Fruit fly (Drosophila melanogaster): ENCODE data around the gene CG46521.
"Not testable (repeated sequence)": the region's sequence is repeated elsewhere in the genome, so short reads cannot be mapped to it uniquely, and the experiment has no call there.

The CG46521 gene

dm6 chrX:22241272-22241671 is at the start of gene CG46521:
TSS of gene CG46521 (plus strand) at chrX:22241572.
- not testable (repeated sequence) for TF ChIP-seq tap (tag; optimal IDR thresholded peaks at IDR 0.05); CG12744 (GFP tag; optimal IDR thresholded peaks at IDR 0.05); wek (GFP tag; optimal IDR thresholded peaks at IDR 0.05)

dm6 chrX:22191973-22192372 is 49.4 kb upstream of the CG46521 start, which contains the start of gene CG46513:
TSS of gene CG46513 (plus strand) at chrX:22192273.
- TF ChIP-seq yki (optimal IDR thresholded peaks at IDR 0.05); mirr (GFP tag; optimal IDR thresholded peaks at IDR 0.05); sd (tag; optimal IDR thresholded peaks at IDR 0.05): not testable (repeated sequence)

- TF ChIP-seq CG12104 (GFP tag; optimal IDR thresholded peaks at IDR 0.05); CG8765 (GFP tag; IDR thresholded peaks at IDR 0.05); sob (GFP tag; IDR thresholded peaks at IDR 0.05): not testable (repeated sequence)
Observed at dm6 chrX:22196874-22197273, 44.5 kb upstream of the CG46521 start, which contains the start of gene CG46514. TSS of gene CG46514 (plus strand) at chrX:22197174.

dm6 chrX:22201883-22202282 is 39.5 kb upstream of the CG46521 start, which contains the start of gene CG46515:
TSS of gene CG46515 (plus strand) at chrX:22202183.
- TF ChIP-seq inv (GFP tag; IDR thresholded peaks at IDR 0.05; ENCODE audit: partially characterized antibody); CG7372 (GFP tag; IDR thresholded peaks at IDR 0.05); lmd (GFP tag; IDR thresholded peaks at IDR 0.05): not testable (repeated sequence)

dm6 chrX:22212028-22212427 is 29.3 kb upstream of the CG46521 start, which contains the start of gene CG46516:
TSS of gene CG46516 (plus strand) at chrX:22212328.
- not testable (repeated sequence) for TF ChIP-seq Side (GFP tag; optimal IDR thresholded peaks at IDR 0.05); Hr39 (optimal IDR thresholded peaks at IDR 0.05); kay (GFP tag; optimal IDR thresholded peaks at IDR 0.05)

- TF ChIP-seq peb (GFP tag; IDR thresholded peaks at IDR 0.05); CG31224 (GFP tag; IDR thresholded peaks at IDR 0.05); CG11560 (tag; IDR thresholded peaks at IDR 0.05): not testable (repeated sequence)
Observed at dm6 chrX:22217079-22217478, 24.3 kb upstream of the CG46521 start, which contains the start of gene CG46517. TSS of gene CG46517 (plus strand) at chrX:22217379.

- TF ChIP-seq CG16863 (GFP tag; optimal IDR thresholded peaks at IDR 0.05); E2f2 (GFP tag; IDR thresholded peaks at IDR 0.05); vvl (GFP tag; IDR thresholded peaks at IDR 0.05): not testable (repeated sequence)
Observed at dm6 chrX:22226273-22226672, 15.1 kb upstream of the CG46521 start, which contains the start of gene CG46518. TSS of gene CG46518 (plus strand) at chrX:22226573.

- not testable (repeated sequence) for TF ChIP-seq CG17829 (tag; optimal IDR thresholded peaks at IDR 0.05); crc (GFP tag; optimal IDR thresholded peaks at IDR 0.05); vnd (GFP tag; IDR thresholded peaks at IDR 0.05; ENCODE audit: partially characterized antibody)
Observed at dm6 chrX:22231270-22231669, 10.1 kb upstream of the CG46521 start, which contains the start of gene CG46519. TSS of gene CG46519 (plus strand) at chrX:22231570.

- TF ChIP-seq H2.0 (GFP tag; IDR thresholded peaks at IDR 0.05); Hand (GFP tag; optimal IDR thresholded peaks at IDR 0.05); grn (GFP tag; optimal IDR thresholded peaks at IDR 0.05): not testable (repeated sequence)
Observed at dm6 chrX:22236265-22236664, 5.1 kb upstream of the CG46521 start, which contains the start of gene CG46520. TSS of gene CG46520 (plus strand) at chrX:22236565.
